Worm (Caenorhabditis elegans) whole organism, L3 larva: Measurements from ENCODE around the gene C49C8.6.
A peak's percentile ranks its signal among the peaks of the same experiment; 100 is the strongest.

Experiments
- ama-1 ChIP-seq: fragments of 150-350 bp; optimal IDR thresholded peaks from 2 replicates; lab custom pipeline; 2018
- ceh-16 ChIP-seq: sonication (generic microtip); optimal IDR thresholded peaks from 2 replicates; lab custom pipeline; 2017; ENCODE audit warnings: missing biosample characterization, missing genetic modification characterization
- ceh-28 ChIP-seq: fragments of 150-350 bp; optimal IDR thresholded peaks from 2 replicates; lab custom pipeline; 2014; ENCODE audit warnings: missing biosample characterization, missing genetic modification reagents, missing genetic modification characterization
- ceh-82 ChIP-seq: fragments of 150-350 bp; optimal IDR thresholded peaks from 2 replicates; lab custom pipeline; 2014; ENCODE audit warnings: missing biosample characterization, missing genetic modification characterization
- ceh-9 ChIP-seq: sonication (generic microtip); optimal IDR thresholded peaks from 2 replicates; lab custom pipeline; 2018; ENCODE audit warnings: missing biosample characterization, missing genetic modification characterization
- daf-12 ChIP-seq: fragments of 150-350 bp; optimal IDR thresholded peaks from 2 replicates; lab custom pipeline; 2014; ENCODE audit warnings: missing biosample characterization, missing genetic modification reagents, missing genetic modification characterization
- egl-27 ChIP-seq: sonication (generic microtip); optimal IDR thresholded peaks from 4 replicates; lab custom pipeline; 2017; ENCODE audit warnings: missing biosample characterization, missing genetic modification reagents, missing genetic modification characterization
- elt-1 ChIP-seq: fragments of 150-350 bp; optimal IDR thresholded peaks from 2 replicates; lab custom pipeline; 2014; ENCODE audit warnings: missing biosample characterization, missing genetic modification characterization
- elt-2 ChIP-seq: sonication (generic microtip); optimal IDR thresholded peaks from 2 replicates; lab custom pipeline; 2016; ENCODE audit warnings: missing genetic modification reagents, mild to moderate bottlenecking, missing genetic modification characterization, missing compliant biosample characterization
- eor-1 ChIP-seq, 2 experiments: fragments of 150-350 bp; optimal IDR thresholded peaks; 2 replicates each; lab custom pipeline; 2014 to 2018; ENCODE audit warnings: missing biosample characterization in 2 of 2, missing genetic modification characterization in 2 of 2
- fkh-10 ChIP-seq: sonication (generic microtip); optimal IDR thresholded peaks from 2 replicates; lab custom pipeline; 2017; ENCODE audit warnings: missing biosample characterization, missing genetic modification reagents, missing genetic modification characterization
- fkh-2 ChIP-seq: fragments of 150-350 bp; optimal IDR thresholded peaks from 2 replicates; lab custom pipeline; 2014; ENCODE audit warnings: missing biosample characterization, missing genetic modification reagents, missing genetic modification characterization
- fos-1 ChIP-seq: fragments of 150-350 bp; optimal IDR thresholded peaks from 2 replicates; lab custom pipeline; 2014; ENCODE audit warnings: missing biosample characterization, missing genetic modification characterization
- hmg-11 ChIP-seq: sonication (generic microtip); optimal IDR thresholded peaks from 2 replicates; lab custom pipeline; 2016; ENCODE audit warnings: missing genetic modification characterization, missing compliant biosample characterization
- jun-1 ChIP-seq: fragments of 150-350 bp; optimal IDR thresholded peaks from 2 replicates; lab custom pipeline; 2014; ENCODE audit warnings: missing biosample characterization, missing genetic modification reagents, missing genetic modification characterization
- lin-15B ChIP-seq: fragments of 150-350 bp; optimal IDR thresholded peaks from 2 replicates; lab custom pipeline; 2014; ENCODE audit warnings: missing biosample characterization, missing genetic modification characterization
- lin-39 ChIP-seq: fragments of 150-350 bp; optimal IDR thresholded peaks from 2 replicates; lab custom pipeline; 2018; ENCODE audit warnings: missing biosample characterization, missing genetic modification reagents, missing genetic modification characterization
- mdl-1 ChIP-seq: fragments of 150-350 bp; optimal IDR thresholded peaks from 2 replicates; lab custom pipeline; 2014; ENCODE audit warnings: missing biosample characterization, missing genetic modification characterization
- mml-1 ChIP-seq: fragments of 150-350 bp; sonication (generic microtip); optimal IDR thresholded peaks from 3 replicates; lab custom pipeline; 2014; ENCODE audit warnings: missing biosample characterization, missing genetic modification characterization
- nfya-1 ChIP-seq: sonication (generic microtip); optimal IDR thresholded peaks from 2 replicates; lab custom pipeline; 2017; ENCODE audit warnings: missing genetic modification characterization, mild to moderate bottlenecking, missing compliant biosample characterization, antibody characterized with exemption, moderate library complexity; ENCODE audit not compliant: insufficient read depth
- nhr-11 ChIP-seq: fragments of 150-350 bp; optimal IDR thresholded peaks from 2 replicates; lab custom pipeline; 2014; ENCODE audit warnings: missing biosample characterization, missing genetic modification characterization
- nhr-23 ChIP-seq: fragments of 150-350 bp; optimal IDR thresholded peaks from 2 replicates; lab custom pipeline; 2014; ENCODE audit warnings: missing biosample characterization, missing genetic modification reagents, missing genetic modification characterization
- nhr-237 ChIP-seq: fragments of 150-350 bp; optimal IDR thresholded peaks from 2 replicates; lab custom pipeline; 2014; ENCODE audit warnings: missing biosample characterization, missing genetic modification characterization
- nhr-25 ChIP-seq: sonication (generic microtip); optimal IDR thresholded peaks from 2 replicates; lab custom pipeline; 2017; ENCODE audit warnings: missing biosample characterization, missing genetic modification characterization
- nhr-28 ChIP-seq: fragments of 150-350 bp; optimal IDR thresholded peaks from 2 replicates; lab custom pipeline; 2014; ENCODE audit warnings: missing biosample characterization, missing genetic modification characterization
- nhr-43 ChIP-seq: sonication (generic microtip); optimal IDR thresholded peaks from 2 replicates; lab custom pipeline; 2016; ENCODE audit warnings: mild to moderate bottlenecking, missing genetic modification characterization, missing compliant biosample characterization; ENCODE audit not compliant: poor library complexity, severe bottlenecking
- nhr-67 ChIP-seq: fragments of 150-350 bp; optimal IDR thresholded peaks from 2 replicates; lab custom pipeline; 2014; ENCODE audit warnings: missing biosample characterization, missing genetic modification characterization
- pha-4 ChIP-seq: fragments of 150-350 bp; optimal IDR thresholded peaks from 2 replicates; lab custom pipeline; 2014; ENCODE audit warnings: missing biosample characterization, missing genetic modification reagents, missing genetic modification characterization
- pqm-1 ChIP-seq: fragments of 150-350 bp; optimal IDR thresholded peaks from 2 replicates; lab custom pipeline; 2017; ENCODE audit warnings: missing biosample characterization, missing genetic modification characterization, inconsistent platforms
- sea-2 ChIP-seq: fragments of 150-350 bp; sonication (generic microtip); optimal IDR thresholded peaks from 4 replicates; lab custom pipeline; 2014; ENCODE audit warnings: missing biosample characterization, missing genetic modification reagents, missing genetic modification characterization
- skn-1 ChIP-seq: fragments of 150-350 bp; optimal IDR thresholded peaks from 2 replicates; lab custom pipeline; 2014; ENCODE audit warnings: missing biosample characterization, missing genetic modification characterization
- snpc-4 ChIP-seq: fragments of 150-350 bp; optimal IDR thresholded peaks from 2 replicates; lab custom pipeline; 2014; ENCODE audit warnings: missing biosample characterization, missing genetic modification characterization
- unc-39 ChIP-seq: sonication (generic microtip); optimal IDR thresholded peaks from 4 replicates; lab custom pipeline; 2017; ENCODE audit warnings: missing biosample characterization, missing genetic modification characterization
- unc-62 ChIP-seq: fragments of 150-350 bp; sonication (generic microtip); optimal IDR thresholded peaks from 4 replicates; lab custom pipeline; 2014; ENCODE audit warnings: missing biosample characterization, missing genetic modification reagents, missing genetic modification characterization
- zag-1 ChIP-seq: fragments of 150-350 bp; optimal IDR thresholded peaks from 2 replicates; lab custom pipeline; 2014; ENCODE audit warnings: missing biosample characterization, missing genetic modification characterization
- ztf-11 ChIP-seq: fragments of 150-350 bp; optimal IDR thresholded peaks from 2 replicates; lab custom pipeline; 2014; ENCODE audit warnings: missing biosample characterization, missing genetic modification characterization
- ztf-4 ChIP-seq: fragments of 150-350 bp; optimal IDR thresholded peaks from 2 replicates; lab custom pipeline; 2014; ENCODE audit warnings: missing biosample characterization, missing genetic modification characterization

Gene C49C8.6

ce11 chrIV:8620102-8620733, 37.8 kb downstream of the C49C8.6 start, which contains the start of gene lin-49:
TSS of gene lin-49 (plus strand) at chrIV:8620683.
- TF ChIP-seq fkh-10 (GFP tag; lab: Kevin White, UChicago) (no peak), hmg-11 (tag; lab: Kevin White, UChicago) (peak; percentile 88), pha-4 (tag; lab: Kevin White, UChicago) (peak; percentile 93), nhr-43 (peak; percentile 42), ceh-28 (tag; lab: Kevin White, UChicago) (peak; percentile 65), snpc-4 (tag; lab: Kevin White, UChicago) (peak; percentile 56), nhr-25 (tag; lab: Kevin White, UChicago) (peak; percentile 75), nfya-1 (tag; lab: Kevin White, UChicago) (peak; percentile 80), nhr-11 (tag; lab: Kevin White, UChicago) (peak; percentile 16), unc-62 (GFP tag; lab: Kevin White, UChicago) (no peak), lin-39 (tag; lab: Kevin White, UChicago) (peak; percentile 27), eor-1 (tag; optimal IDR thresholded peaks at IDR 0.05; lab: Kevin White, UChicago) (no peak), lin-15B (tag; lab: Kevin White, UChicago) (peak; percentile 61), pqm-1 (tag; lab: Kevin White, UChicago) (peak; percentile 35), nhr-23 (peak; percentile 79), sea-2 (GFP tag; lab: Kevin White, UChicago) (no peak), elt-2 (tag; lab: Kevin White, UChicago) (peak; percentile 54), elt-1 (tag; lab: Kevin White, UChicago) (peak; percentile 58), ztf-4 (tag; lab: Kevin White, UChicago) (peak; percentile 1), jun-1 (tag; lab: Kevin White, UChicago) (peak; percentile 30), skn-1 (peak; percentile 41), ceh-16 (no peak)

- TF ChIP-seq hmg-11 (tag; lab: Kevin White, UChicago) (no peak), fkh-10 (GFP tag; lab: Kevin White, UChicago) (no peak), pha-4 (tag; lab: Kevin White, UChicago) (peak; percentile 40), zag-1 (no peak), nfya-1 (tag; lab: Kevin White, UChicago) (peak; percentile 31), lin-15B (tag; lab: Kevin White, UChicago) (peak; percentile 13)
Measured at ce11 chrIV:8618698-8619097, 39.3 kb downstream of the C49C8.6 start, which contains the start of gene F42A9.8. TSS of gene F42A9.8 (minus strand) at chrIV:8618785.

ce11 chrIV:8617047-8617446, 41.0 kb downstream of the C49C8.6 start, which contains the start of the genes F42A9.7 and F42A9.3:
TSS of gene F42A9.7 (minus strand) at chrIV:8617147.
TSS of gene F42A9.3 (plus strand) at chrIV:8617260.
- TF ChIP-seq ceh-82 (tag; lab: Kevin White, UChicago) (no peak), nhr-237 (tag; lab: Kevin White, UChicago) (no peak), jun-1 (tag; lab: Kevin White, UChicago) (no peak), ztf-11 (tag; lab: Kevin White, UChicago) (no peak), skn-1 (no peak), mml-1 (tag; lab: Kevin White, UChicago) (no peak), lin-39 (tag; lab: Kevin White, UChicago) (no peak), ama-1 (no peak), fkh-10 (GFP tag; lab: Kevin White, UChicago) (no peak), fos-1 (tag; lab: Kevin White, UChicago) (no peak), nhr-67 (tag; lab: Kevin White, UChicago) (no peak), egl-27 (no peak)
- TF ChIP-seq, all 47 proteins: peak for 0

- TF ChIP-seq nhr-23 (no peak), daf-12 (tag; lab: Kevin White, UChicago) (no peak), fkh-2 (tag; lab: Kevin White, UChicago) (no peak), nhr-28 (tag; lab: Kevin White, UChicago) (no peak), pqm-1 (tag; lab: Kevin White, UChicago) (no peak), nhr-67 (tag; lab: Kevin White, UChicago) (no peak), elt-2 (tag; lab: Kevin White, UChicago) (no peak), nfya-1 (tag; lab: Kevin White, UChicago) (no peak), jun-1 (tag; lab: Kevin White, UChicago) (no peak), ceh-9 (tag; lab: Kevin White, UChicago) (no peak), fos-1 (tag; lab: Kevin White, UChicago) (no peak), mdl-1 (tag; lab: Kevin White, UChicago) (no peak), ceh-16 (no peak), unc-62 (GFP tag; lab: Kevin White, UChicago) (no peak), ztf-11 (tag; lab: Kevin White, UChicago) (no peak), unc-39 (no peak)
- TF ChIP-seq, all 47 proteins: peak for 0
Measured at ce11 chrIV:8615314-8615713, 42.7 kb downstream of the C49C8.6 start.
